Fruit fly (Drosophila melanogaster): ENCODE data around the gene CG34238.
A peak's percentile ranks its signal among the peaks of the same experiment; 100 is the strongest.

The CG34238 gene

DNA sequence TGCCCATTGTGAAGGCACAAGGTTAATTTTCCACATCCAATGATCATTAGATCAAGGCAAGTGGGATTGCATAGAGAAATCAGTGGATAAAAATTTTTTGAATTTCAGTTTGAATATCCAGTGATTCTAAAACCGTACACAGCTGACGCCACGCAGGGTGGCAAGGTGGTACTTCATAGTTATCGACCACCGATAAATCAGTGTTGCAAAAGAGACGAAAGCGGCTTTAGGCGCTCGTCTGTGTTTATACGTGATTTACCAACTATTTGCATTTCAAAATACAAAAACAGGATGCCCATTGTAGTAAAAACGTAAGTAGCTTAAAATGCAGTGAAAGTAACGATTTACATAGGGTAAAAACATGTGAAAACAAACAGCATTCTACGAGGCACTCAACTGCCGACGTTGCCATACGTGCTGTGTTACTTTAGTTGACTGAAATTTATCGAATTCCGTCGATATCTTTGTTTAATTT is 4.6 kb downstream of the CG34238 start, which contains the start of the genes CG42535, CG34001 and hay:
Gene CG42535, minus strand, starts transcription at position 51 of the 475 bp plus-strand sequence.
Gene CG34001, plus strand, starts transcription at position 195 of the 475 bp plus-strand sequence.
Gene hay, plus strand, starts transcription at position 195 of the 475 bp plus-strand sequence.
- TF ChIP-seq D1 (tag; optimal IDR thresholded peaks at IDR 0.05) (peak; percentile 34), CG32121 (GFP tag; IDR thresholded peaks at IDR 0.05) (no peak)

dm6 chr3L:10637819-10638218 is 11.5 kb downstream of the CG34238 start, which contains the start of gene Cnep1r2:
Cnep1r2 (plus strand) TSS chr3L:10638146.
- peak; percentile 93 for TF ChIP-seq Snoo (tag; optimal IDR thresholded peaks at IDR 0.05)
- TF ChIP-seq CG14655 (GFP tag; optimal IDR thresholded peaks at IDR 0.05) = peak; percentile 92
- TF ChIP-seq D1 (tag; optimal IDR thresholded peaks at IDR 0.05) = peak; percentile 84
- TF ChIP-seq CG12605 (GFP tag; IDR thresholded peaks at IDR 0.05) = peak; percentile 76
- peak; percentile 86 for TF ChIP-seq Pif1B (GFP tag; optimal IDR thresholded peaks at IDR 0.05)
- TF ChIP-seq EcR (GFP tag; optimal IDR thresholded peaks at IDR 0.05) = no peak
- no peak for TF ChIP-seq Pif1A (GFP tag; optimal IDR thresholded peaks at IDR 0.05)
- peak; percentile 97 for TF ChIP-seq CG8159 (tag; optimal IDR thresholded peaks at IDR 0.05)
- peak; percentile 95 for TF ChIP-seq CG9948 (tag; optimal IDR thresholded peaks at IDR 0.05)
- TF ChIP-seq rn (GFP tag; IDR thresholded peaks at IDR 0.05) = peak; percentile 85
- TF ChIP-seq CG15710 (tag; optimal IDR thresholded peaks at IDR 0.05) = peak; percentile 97
- peak; percentile 86 for TF ChIP-seq CG34367 (tag; optimal IDR thresholded peaks at IDR 0.05)
- peak; percentile 94 for TF ChIP-seq CG4496 (GFP tag; IDR thresholded peaks at IDR 0.05)
- peak; percentile 65 for TF ChIP-seq gl (tag; optimal IDR thresholded peaks at IDR 0.05)
- TF ChIP-seq CG10348 (GFP tag; IDR thresholded peaks at IDR 0.05) = peak; percentile 74; the same call in 1 of the 2 replicates
- TF ChIP-seq CG8301 (tag; optimal IDR thresholded peaks at IDR 0.05) = peak; percentile 87
- TF ChIP-seq CG32121 (GFP tag; IDR thresholded peaks at IDR 0.05) = peak; percentile 91
- peak; percentile 95 for TF ChIP-seq CG17806 (tag; optimal IDR thresholded peaks at IDR 0.05)
- TF ChIP-seq CG13204 (GFP tag; optimal IDR thresholded peaks at IDR 0.05) = no peak
- peak; percentile 86 for TF ChIP-seq fd96Ca (GFP tag; IDR thresholded peaks at IDR 0.05)
- TF ChIP-seq Ets98B (GFP tag; IDR thresholded peaks at IDR 0.05) = peak; percentile 85

DNA sequence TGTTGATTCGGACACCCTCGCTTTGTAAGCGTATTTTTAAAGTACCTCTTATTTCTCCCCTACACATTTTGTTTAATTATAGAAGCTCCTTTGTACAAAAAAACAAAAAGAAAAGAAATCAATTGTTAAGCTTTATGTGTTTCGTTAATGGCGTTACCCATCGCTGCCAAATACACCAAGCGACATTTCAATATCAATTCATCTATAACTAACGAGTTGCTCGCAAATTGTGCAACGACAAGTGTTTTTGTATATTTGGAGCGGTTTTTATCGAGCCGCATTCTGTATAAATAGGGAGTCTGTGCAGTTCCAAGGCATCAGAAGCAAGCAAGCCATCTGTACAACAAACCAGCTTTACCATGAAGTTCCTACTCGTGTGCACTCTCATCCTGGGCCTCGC is 13.1 kb downstream of the CG34238 start, which contains the start of gene CG18628:
Gene CG18628, plus strand, starts transcription at position 301 of the 400 bp plus-strand sequence.
- TF ChIP-seq CG9948 (tag; optimal IDR thresholded peaks at IDR 0.05) = no peak
- TF ChIP-seq CG12605 (GFP tag; IDR thresholded peaks at IDR 0.05) = no peak
- no peak for TF ChIP-seq CG13204 (GFP tag; optimal IDR thresholded peaks at IDR 0.05)
- no peak for TF ChIP-seq Pif1A (GFP tag; optimal IDR thresholded peaks at IDR 0.05)
- no peak for TF ChIP-seq CG14655 (GFP tag; optimal IDR thresholded peaks at IDR 0.05)
- TF ChIP-seq gl (tag; optimal IDR thresholded peaks at IDR 0.05) = no peak
- TF ChIP-seq CG34367 (tag; optimal IDR thresholded peaks at IDR 0.05) = no peak

DNA sequence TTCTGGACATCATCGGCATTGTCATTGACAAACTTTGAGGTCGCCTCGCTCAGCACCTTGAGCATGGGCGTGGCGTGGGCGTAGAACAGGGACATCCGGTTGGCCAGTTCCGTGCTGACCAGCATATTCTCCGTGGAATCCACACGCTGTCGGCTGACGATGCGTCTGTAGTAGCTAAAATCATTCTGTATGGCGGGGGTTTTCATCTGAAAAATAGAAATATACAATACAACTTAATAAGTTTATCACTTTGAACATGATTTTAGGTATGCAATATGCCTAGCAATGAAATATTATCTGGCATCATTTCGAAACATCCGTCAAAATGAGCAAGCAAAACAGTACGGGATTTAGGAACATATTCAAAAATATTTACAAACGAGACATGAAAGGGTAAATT is 15.3 kb downstream of the CG34238 start, which contains the start of gene CG14154:
Gene CG14154, plus strand, starts transcription at position 301 of the 400 bp plus-strand sequence.
- no peak for TF ChIP-seq gl (tag; optimal IDR thresholded peaks at IDR 0.05)
- TF ChIP-seq CG13204 (GFP tag; optimal IDR thresholded peaks at IDR 0.05) = no peak
- no peak for TF ChIP-seq CG4496 (GFP tag; IDR thresholded peaks at IDR 0.05)
- TF ChIP-seq CG15710 (tag; optimal IDR thresholded peaks at IDR 0.05) = no peak
- TF ChIP-seq CG8301 (tag; optimal IDR thresholded peaks at IDR 0.05) = no peak
- TF ChIP-seq CG8159 (tag; optimal IDR thresholded peaks at IDR 0.05) = no peak
- TF ChIP-seq fd96Ca (GFP tag; IDR thresholded peaks at IDR 0.05) = no peak
- no peak for TF ChIP-seq Pif1A (GFP tag; optimal IDR thresholded peaks at IDR 0.05)
- no peak for TF ChIP-seq Pif1B (GFP tag; optimal IDR thresholded peaks at IDR 0.05)
- no peak for TF ChIP-seq Ets98B (GFP tag; IDR thresholded peaks at IDR 0.05)
- TF ChIP-seq CG12605 (GFP tag; IDR thresholded peaks at IDR 0.05) = no peak
- no peak for TF ChIP-seq rn (GFP tag; IDR thresholded peaks at IDR 0.05)
- TF ChIP-seq CG10348 (GFP tag; IDR thresholded peaks at IDR 0.05) = no peak
- no peak for TF ChIP-seq CG17806 (tag; optimal IDR thresholded peaks at IDR 0.05)

DNA sequence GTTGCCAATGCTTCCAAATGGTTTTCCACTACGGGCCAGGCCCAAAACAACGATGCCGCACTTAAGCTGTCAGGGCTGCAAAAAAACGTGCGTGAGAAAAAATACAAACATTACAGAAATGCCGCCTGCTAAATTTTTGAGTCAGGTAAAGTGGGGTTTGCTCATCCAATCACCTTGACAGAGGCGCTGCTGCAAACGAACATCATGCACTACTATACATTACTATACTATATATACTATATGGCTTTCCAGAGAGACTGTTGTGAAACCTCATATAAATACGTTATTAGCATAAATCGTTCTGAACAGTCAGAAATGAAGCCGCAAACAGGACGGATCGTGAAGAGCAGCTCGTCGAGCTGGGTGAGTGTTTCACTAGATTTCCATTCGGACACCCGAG is 16.9 kb downstream of the CG34238 start, which contains the start of gene CG14153:
Gene CG14153, plus strand, starts transcription at position 301 of the 400 bp plus-strand sequence.
- TF ChIP-seq CG10348 (GFP tag; IDR thresholded peaks at IDR 0.05) = no peak
- TF ChIP-seq CG34367 (tag; optimal IDR thresholded peaks at IDR 0.05) = no peak
- no peak for TF ChIP-seq fd96Ca (GFP tag; IDR thresholded peaks at IDR 0.05)
- TF ChIP-seq rn (GFP tag; IDR thresholded peaks at IDR 0.05) = no peak
- TF ChIP-seq CG8159 (tag; optimal IDR thresholded peaks at IDR 0.05) = no peak
- TF ChIP-seq CG15710 (tag; optimal IDR thresholded peaks at IDR 0.05) = no peak

DNA sequence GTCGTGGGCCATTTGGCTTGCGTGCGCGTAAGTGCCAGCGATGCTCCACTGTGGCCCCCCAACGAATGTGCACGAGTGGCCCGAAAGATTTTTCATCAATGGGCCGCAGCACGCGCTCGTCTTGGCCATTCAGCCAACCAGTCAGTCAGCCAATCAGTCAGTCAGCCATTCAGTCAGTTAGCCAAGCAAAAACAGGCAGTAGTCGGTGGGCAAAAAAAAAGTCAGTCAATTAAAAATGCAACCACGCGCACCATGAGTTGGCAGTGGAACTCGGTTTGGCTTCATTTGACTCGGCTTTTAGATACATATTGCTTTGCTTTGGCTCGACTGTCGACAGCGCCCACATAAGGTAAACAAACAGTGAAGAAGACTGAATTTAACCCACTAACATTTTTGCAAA is 19.7 kb downstream of the CG34238 start:
- 0 out of 3 replicates have a peak, but pooled peaks have one; percentile 54 for TF ChIP-seq CG4496 (GFP tag; IDR thresholded peaks at IDR 0.05)
- TF ChIP-seq Ets98B (GFP tag; IDR thresholded peaks at IDR 0.05) = no peak; the same call in 1 of the 2 replicates

DNA sequence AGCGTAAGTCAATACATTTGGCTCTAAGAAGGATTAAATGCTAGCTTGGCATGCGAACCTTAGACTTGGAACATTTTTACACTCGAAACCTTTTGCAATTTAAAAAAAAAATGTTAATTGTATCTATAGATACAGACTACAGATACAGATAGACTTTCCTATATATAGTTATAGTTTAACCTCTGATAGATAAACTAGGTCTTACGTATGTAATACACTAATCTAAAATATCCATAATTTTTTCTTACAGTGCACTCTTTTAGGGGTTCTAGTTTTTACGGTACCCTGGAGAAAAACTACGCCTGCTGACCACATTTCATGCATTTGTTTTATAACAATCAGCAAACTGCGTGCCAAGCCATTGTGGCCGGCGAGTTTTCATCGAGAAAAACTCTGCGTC is 20.9 kb downstream of the CG34238 start:
- TF ChIP-seq CG12605 (GFP tag; IDR thresholded peaks at IDR 0.05) (no peak), EcR (GFP tag; optimal IDR thresholded peaks at IDR 0.05) (no peak), CG15710 (tag; optimal IDR thresholded peaks at IDR 0.05) (no peak), CG9948 (tag; optimal IDR thresholded peaks at IDR 0.05) (no peak), gl (tag; optimal IDR thresholded peaks at IDR 0.05) (no peak), Ets98B (GFP tag; IDR thresholded peaks at IDR 0.05) (no peak), CG13204 (GFP tag; optimal IDR thresholded peaks at IDR 0.05) (no peak), CG17806 (tag; optimal IDR thresholded peaks at IDR 0.05) (no peak), CG4496 (GFP tag; IDR thresholded peaks at IDR 0.05) (no peak), CG32121 (GFP tag; IDR thresholded peaks at IDR 0.05) (no peak), rn (GFP tag; IDR thresholded peaks at IDR 0.05) (no peak), CG14655 (GFP tag; optimal IDR thresholded peaks at IDR 0.05) (no peak), CG10348 (GFP tag; IDR thresholded peaks at IDR 0.05) (no peak), CG8159 (tag; optimal IDR thresholded peaks at IDR 0.05) (no peak), Pif1B (GFP tag; optimal IDR thresholded peaks at IDR 0.05) (no peak), Snoo (tag; optimal IDR thresholded peaks at IDR 0.05) (no peak), CG34367 (tag; optimal IDR thresholded peaks at IDR 0.05) (no peak)
